Worm (Caenorhabditis elegans) whole organism, L4 larva: ENCODE results near the gene Y46H3D.8.

ENCODE experiments used
- F10B5.3 ChIP-seq: sonication (generic microtip); optimal IDR thresholded peaks from 2 replicates; lab custom pipeline; 2016; ENCODE audit warnings: mild to moderate bottlenecking, missing genetic modification characterization, missing compliant biosample characterization
- Y105C5A.15 ChIP-seq: fragments of 200-800 bp; sonication (Bioruptor generic); IDR thresholded peaks from 2 replicates; pipeline ENCODE4 v1.3.6; 2022; ENCODE audit warnings: missing genetic modification characterization, missing compliant biosample characterization
- aha-1 ChIP-seq: fragments of 150-350 bp; peaks from one replicate; lab custom pipeline; 2014; ENCODE audit warnings: missing biosample characterization, missing genetic modification characterization
- aly-2 ChIP-seq: sonication (generic microtip); optimal IDR thresholded peaks from 2 replicates; lab custom pipeline; 2018; ENCODE audit warnings: missing biosample characterization, missing genetic modification characterization
- ama-1 ChIP-seq: fragments of 150-350 bp; optimal IDR thresholded peaks from 2 replicates; lab custom pipeline; 2014; ENCODE audit warnings: inconsistent platforms, mixed read lengths
- ceh-28 ChIP-seq: fragments of 150-350 bp; optimal IDR thresholded peaks from 2 replicates; lab custom pipeline; 2014; ENCODE audit warnings: missing biosample characterization, missing genetic modification reagents, missing genetic modification characterization
- ceh-32 ChIP-seq: sonication (generic microtip); optimal IDR thresholded peaks from 2 replicates; lab custom pipeline; 2016; ENCODE audit warnings: mild to moderate bottlenecking, missing genetic modification characterization, missing compliant biosample characterization; ENCODE audit not compliant: poor library complexity
- ceh-44 ChIP-seq: fragments of 200-800 bp; sonication (Bioruptor generic); IDR thresholded peaks from 2 replicates; pipeline ENCODE4 v1.3.6; 2022; ENCODE audit warnings: missing genetic modification reagents, missing genetic modification characterization, missing compliant biosample characterization
- ceh-62 ChIP-seq: sonication (generic microtip); optimal IDR thresholded peaks from 2 replicates; lab custom pipeline; 2017; ENCODE audit warnings: missing biosample characterization, missing genetic modification characterization
- ces-1 ChIP-seq: fragments of 150-350 bp; sonication (generic microtip); optimal IDR thresholded peaks from 4 replicates; lab custom pipeline; 2014; ENCODE audit warnings: missing biosample characterization, missing genetic modification reagents, missing genetic modification characterization
- dmd-8 ChIP-seq: fragments of 200-800 bp; sonication (Bioruptor generic); IDR thresholded peaks from 2 replicates; pipeline ENCODE4 v1.3.6; 2022; ENCODE audit warnings: missing genetic modification characterization, missing compliant biosample characterization
- fos-1 ChIP-seq: fragments of 150-350 bp; optimal IDR thresholded peaks from 2 replicates; lab custom pipeline; 2014; ENCODE audit warnings: missing biosample characterization, missing genetic modification characterization
- hif-1 ChIP-seq, 2 experiments: sonication (generic microtip); optimal IDR thresholded peaks; 2 replicates each; lab custom pipeline; 2016 to 2017; ENCODE audit warnings: missing compliant biosample characterization in 2 of 2, missing genetic modification characterization in 2 of 2, missing genetic modification reagents in 2 of 2, missing genotype in 2 of 2, mild to moderate bottlenecking in 1 of 2
- hlh-30 ChIP-seq: sonication (generic microtip); optimal IDR thresholded peaks from 2 replicates; lab custom pipeline; 2017; ENCODE audit warnings: antibody characterized with exemption, mild to moderate bottlenecking, missing genetic modification characterization, missing compliant biosample characterization; ENCODE audit not compliant: insufficient read depth
- lin-15B ChIP-seq: fragments of 150-350 bp; sonication (generic microtip); optimal IDR thresholded peaks from 3 replicates; lab custom pipeline; 2014; ENCODE audit warnings: missing biosample characterization, missing genetic modification characterization
- lsy-2 ChIP-seq, 2 experiments: fragments of 150-350 bp in 1 of 2; sonication (generic microtip) in 1 of 2; optimal IDR thresholded peaks; 2 replicates each; lab custom pipeline; 2014 to 2017; ENCODE audit warnings: missing biosample characterization in 2 of 2, missing genetic modification characterization in 2 of 2
- mdt-29 ChIP-seq: fragments of 200-800 bp; sonication (Bioruptor generic); IDR thresholded peaks from 2 replicates; pipeline ENCODE4 v1.3.6; 2022; ENCODE audit warnings: missing genetic modification reagents, missing genetic modification characterization, missing compliant biosample characterization
- nhr-11 ChIP-seq: fragments of 150-350 bp; optimal IDR thresholded peaks from 2 replicates; lab custom pipeline; 2014; ENCODE audit warnings: missing biosample characterization, missing genetic modification characterization
- nhr-41 ChIP-seq: fragments of 200-800 bp; sonication (Bioruptor generic); IDR thresholded peaks from 2 replicates; pipeline ENCODE4 v1.3.6; 2022; ENCODE audit warnings: missing genetic modification reagents, missing genetic modification characterization, missing compliant biosample characterization
- nhr-42 ChIP-seq: fragments of 200-800 bp; sonication (Bioruptor generic); IDR thresholded peaks from 2 replicates; pipeline ENCODE4 v1.3.6; 2022; ENCODE audit warnings: missing genetic modification characterization, missing compliant biosample characterization
- nhr-6 ChIP-seq: fragments of 150-350 bp; optimal IDR thresholded peaks from 2 replicates; lab custom pipeline; 2014; ENCODE audit warnings: missing biosample characterization, missing genetic modification characterization
- nhr-77 ChIP-seq: fragments of 150-350 bp; optimal IDR thresholded peaks from 2 replicates; lab custom pipeline; 2014; ENCODE audit warnings: missing biosample characterization, missing genetic modification characterization
- pqm-1 ChIP-seq: sonication (generic microtip); optimal IDR thresholded peaks from 2 replicates; lab custom pipeline; 2017; ENCODE audit warnings: missing biosample characterization, missing genetic modification characterization
- set-16 ChIP-seq: fragments of 200-800 bp; sonication (Bioruptor generic); IDR thresholded peaks from 2 replicates; pipeline ENCODE4 v1.3.6; 2022; ENCODE audit warnings: missing genetic modification reagents, missing genetic modification characterization, missing compliant biosample characterization
- snpc-1.2 ChIP-seq: fragments of 200-800 bp; sonication (Bioruptor generic); IDR thresholded peaks from 2 replicates; pipeline ENCODE4 v1.3.6; 2022; ENCODE audit warnings: missing genetic modification reagents, missing genetic modification characterization, missing compliant biosample characterization
- unc-130 ChIP-seq: sonication (generic microtip); optimal IDR thresholded peaks from 2 replicates; lab custom pipeline; 2016; ENCODE audit warnings: missing genetic modification reagents, missing genetic modification characterization, missing compliant biosample characterization
- unc-39 ChIP-seq: sonication (generic microtip); optimal IDR thresholded peaks from 2 replicates; lab custom pipeline; 2017; ENCODE audit warnings: missing biosample characterization, missing genetic modification characterization
- unc-62 ChIP-seq, 3 experiments: fragments of 150-350 bp in 1 of 3; sonication (generic microtip); optimal IDR thresholded peaks in 2 of 3; peaks in 1 of 3; 1 replicate in 1 of 3; 2 replicates in 2 of 3; lab custom pipeline; 2014 to 2017; ENCODE audit warnings: missing biosample characterization in 3 of 3, missing genetic modification characterization in 3 of 3, missing genetic modification reagents in 3 of 3, missing genotype in 1 of 3
- zfp-2 ChIP-seq: sonication (generic microtip); optimal IDR thresholded peaks from 2 replicates; lab custom pipeline; 2016; ENCODE audit warnings: mild to moderate bottlenecking, missing genetic modification characterization, missing compliant biosample characterization

The Y46H3D.8 gene

ce11 chrV:1593799-1594420 is 37.1 kb downstream of the Y46H3D.8 start, which contains the start of gene F16B4.4 (continued):
- peak; percentile 2 for TF ChIP-seq nhr-77 (tag; lab: Kevin White, UChicago)
- TF ChIP-seq ceh-28: no peak
- TF ChIP-seq ceh-32 (tag; lab: Kevin White, UChicago): no peak
- no peak for TF ChIP-seq nhr-41 (GFP tag; lab: Robert Waterston, UW)
- peak; percentile 8 to 15 for TF ChIP-seq lsy-2 (tag; optimal IDR thresholded peaks at IDR 0.05; lab: Kevin White, UChicago)
- peak; percentile 50 for TF ChIP-seq hlh-30 (tag; lab: Kevin White, UChicago)

ce11 chrV:1588128-1588527 is 42.9 kb downstream of the Y46H3D.8 start, which contains the start of gene F16B4.5:
Gene F16B4.5 (plus strand): TSS chrV:1588428.
- TF ChIP-seq fos-1 (tag; lab: Kevin White, UChicago) (no peak), ceh-28 (no peak), ceh-62 (no peak), mdt-29 (GFP tag; lab: Robert Waterston, UW) (no peak), snpc-1.2 (GFP tag; lab: Robert Waterston, UW) (no peak), unc-39 (tag; lab: Kevin White, UChicago) (no peak), nhr-42 (no peak), unc-130 (GFP tag; lab: Kevin White, UChicago) (no peak)

ce11 chrV:1586906-1587305 is 44.1 kb downstream of the Y46H3D.8 start, which contains the start of gene F16B4.6:
Gene F16B4.6 (plus strand): TSS chrV:1587206.
- TF ChIP-seq pqm-1 (tag; lab: Kevin White, UChicago): no peak
- TF ChIP-seq ceh-62: no peak
- TF ChIP-seq nhr-11 (tag; lab: Kevin White, UChicago): no peak
- no peak for TF ChIP-seq ama-1 (lab: Kevin White, UChicago)
- TF ChIP-seq hif-1 (tag; optimal IDR thresholded peaks at IDR 0.05; lab: Kevin White, UChicago): no peak
- no peak for TF ChIP-seq dmd-8 (GFP tag; lab: Robert Waterston, UW)
- TF ChIP-seq ceh-28: no peak
- no peak for TF ChIP-seq aha-1 (tag; lab: Kevin White, UChicago)
- no peak for TF ChIP-seq lsy-2 (tag; optimal IDR thresholded peaks at IDR 0.05; lab: Kevin White, UChicago)
- TF ChIP-seq aly-2 (tag; lab: Kevin White, UChicago): no peak
- TF ChIP-seq nhr-6: no peak
- no peak for TF ChIP-seq F10B5.3 (tag; lab: Kevin White, UChicago)

- peak in 1 of 2 experiments; percentile 31 for TF ChIP-seq unc-62 (GFP tag; optimal IDR thresholded peaks at IDR 0.05 in 1 of 2; lab: Kevin White, UChicago)
- TF ChIP-seq unc-62 (tag; optimal IDR thresholded peaks at IDR 0.05; lab: Kevin White, UChicago): no peak
- TF ChIP-seq ces-1: no peak
- TF ChIP-seq ceh-32 (tag; lab: Kevin White, UChicago): no peak
Observed at ce11 chrV:1585411-1585810, 45.6 kb downstream of the Y46H3D.8 start, which contains the start of gene F16B4.7. Gene F16B4.7 (plus strand): TSS chrV:1585711.

- TF ChIP-seq set-16: peak; percentile 56; the same call in 1 of the 2 replicates
- TF ChIP-seq zfp-2 (tag; lab: Kevin White, UChicago): no peak
- no peak for TF ChIP-seq Y105C5A.15
- TF ChIP-seq ceh-44 (GFP tag; lab: Robert Waterston, UW): no peak
- no peak for TF ChIP-seq lin-15B (tag; lab: Kevin White, UChicago)
Observed at ce11 chrV:1583242-1583641, 47.8 kb downstream of the Y46H3D.8 start.
